Worm (Caenorhabditis elegans) whole organism, L1 larva: ENCODE results near the gene rps-13.
A peak's percentile ranks its signal among the peaks of the same experiment; 100 is the strongest.

Experiments used
- C34B4.2 ChIP-seq: sonication (generic microtip); optimal IDR thresholded peaks from 2 replicates; lab custom pipeline; 2017; ENCODE audit warnings: mild to moderate bottlenecking, missing genetic modification characterization, missing compliant biosample characterization
- Y116A8C.19 ChIP-seq: sonication (generic microtip); optimal IDR thresholded peaks from 2 replicates; lab custom pipeline; 2016; ENCODE audit warnings: missing compliant biosample characterization, missing genetic modification characterization, borderline replicate concordance
- aha-1 ChIP-seq: fragments of 150-350 bp; optimal IDR thresholded peaks from 2 replicates; lab custom pipeline; 2014; ENCODE audit warnings: missing biosample characterization, missing genetic modification characterization
- aly-2 ChIP-seq: fragments of 150-350 bp; optimal IDR thresholded peaks from 2 replicates; lab custom pipeline; 2014; ENCODE audit warnings: missing biosample characterization, missing genetic modification characterization
- ama-1 ChIP-seq: fragments of 150-350 bp; optimal IDR thresholded peaks from 2 replicates; lab custom pipeline; 2014
- blmp-1 ChIP-seq: fragments of 150-350 bp; optimal IDR thresholded peaks from 2 replicates; lab custom pipeline; 2014; ENCODE audit warnings: missing biosample characterization, missing genetic modification characterization
- ceh-82 ChIP-seq, 3 experiments: fragments of 150-350 bp in 1 of 3; sonication (generic microtip) in 2 of 3; optimal IDR thresholded peaks; 2 replicates each; lab custom pipeline; 2014 to 2017; ENCODE audit warnings: missing biosample characterization in 3 of 3, missing genetic modification characterization in 3 of 3
- dsc-1 ChIP-seq: sonication (generic microtip); optimal IDR thresholded peaks from 2 replicates; lab custom pipeline; 2016; ENCODE audit warnings: mild to moderate bottlenecking, missing genetic modification characterization, missing compliant biosample characterization
- efl-1 ChIP-seq, 4 experiments: fragments of 150-350 bp; optimal IDR thresholded peaks in 3 of 4; peaks in 1 of 4; 1 replicate in 1 of 4; 2 replicates in 3 of 4; lab custom pipeline; 2014; ENCODE audit warnings: missing biosample characterization in 2 of 4, missing genetic modification characterization in 2 of 4, missing genetic modification reagents in 2 of 4
- efl-3 ChIP-seq: fragments of 200-800 bp; sonication (Bioruptor generic); optimal IDR thresholded peaks from 2 replicates; lab custom pipeline; 2018; ENCODE audit warnings: mild to moderate bottlenecking, missing genetic modification characterization, missing compliant biosample characterization
- egl-13 ChIP-seq: sonication (generic microtip); optimal IDR thresholded peaks from 2 replicates; lab custom pipeline; 2016; ENCODE audit warnings: missing genotype, missing genetic modification reagents, missing genetic modification characterization, missing compliant biosample characterization
- egl-27 ChIP-seq, 2 experiments: fragments of 150-350 bp in 1 of 2; sonication (generic microtip); optimal IDR thresholded peaks; 3 replicates each; lab custom pipeline; 2017 to 2018; ENCODE audit warnings: missing biosample characterization in 2 of 2, missing genetic modification characterization in 2 of 2, missing genetic modification reagents in 2 of 2
- elt-3 ChIP-seq, 6 experiments: fragments of 150-350 bp in 1 of 6; sonication (generic microtip); optimal IDR thresholded peaks; 2 replicates each; lab custom pipeline; 2017 to 2018; ENCODE audit warnings: missing biosample characterization in 6 of 6, missing genetic modification characterization in 6 of 6, inconsistent platforms in 1 of 6
- grh-1 ChIP-seq: fragments of 200-800 bp; sonication (Bioruptor generic); IDR thresholded peaks from 2 replicates; pipeline ENCODE4 v1.3.6; 2022; ENCODE audit warnings: missing genetic modification reagents, missing genetic modification characterization, missing compliant biosample characterization
- hlh-17 ChIP-seq: fragments of 200-800 bp; sonication (Bioruptor generic); optimal IDR thresholded peaks from 2 replicates; lab custom pipeline; 2018; ENCODE audit warnings: missing genetic modification characterization, mild to moderate bottlenecking, missing compliant biosample characterization, moderate library complexity, borderline replicate concordance
- hpl-2 ChIP-seq: fragments of 150-350 bp; optimal IDR thresholded peaks from 2 replicates; lab custom pipeline; 2014; ENCODE audit warnings: missing biosample characterization, missing genetic modification reagents, missing genetic modification characterization
- lin-14 ChIP-seq: fragments of 200-800 bp; sonication (Bioruptor generic); optimal IDR thresholded peaks from 2 replicates; lab custom pipeline; 2018; ENCODE audit warnings: mild to moderate bottlenecking, missing genetic modification characterization, moderate library complexity, missing compliant biosample characterization
- lin-15B ChIP-seq: fragments of 150-350 bp; sonication (generic microtip); optimal IDR thresholded peaks from 3 replicates; lab custom pipeline; 2014; ENCODE audit warnings: missing biosample characterization, missing genetic modification characterization
- lin-35 ChIP-seq, 2 experiments: fragments of 150-350 bp; optimal IDR thresholded peaks; 2 replicates each; lab custom pipeline; 2014; ENCODE audit warnings: missing biosample characterization in 2 of 2, missing genetic modification characterization in 2 of 2, missing genetic modification reagents in 2 of 2
- lin-39 ChIP-seq: fragments of 150-350 bp; optimal IDR thresholded peaks from 2 replicates; lab custom pipeline; 2014; ENCODE audit warnings: missing biosample characterization, missing genetic modification reagents, missing genetic modification characterization
- lir-3 ChIP-seq: sonication (generic microtip); optimal IDR thresholded peaks from 2 replicates; lab custom pipeline; 2016; ENCODE audit warnings: mild to moderate bottlenecking, missing genetic modification characterization, moderate library complexity, missing compliant biosample characterization; ENCODE audit not compliant: poor library complexity
- mab-9 ChIP-seq: fragments of 200-800 bp; sonication (Bioruptor generic); IDR thresholded peaks from 2 replicates; pipeline ENCODE4 v1.3.6; 2022; ENCODE audit warnings: missing genetic modification reagents, missing genetic modification characterization, missing compliant biosample characterization
- mef-2 ChIP-seq: fragments of 150-350 bp; optimal IDR thresholded peaks from 2 replicates; lab custom pipeline; 2014; ENCODE audit warnings: missing biosample characterization, missing genetic modification characterization
- nhr-20 ChIP-seq: sonication (generic microtip); optimal IDR thresholded peaks from 2 replicates; lab custom pipeline; 2016; ENCODE audit warnings: mild to moderate bottlenecking, missing genetic modification characterization, missing compliant biosample characterization
- nhr-47 ChIP-seq: sonication (generic microtip); optimal IDR thresholded peaks from 2 replicates; lab custom pipeline; 2016; ENCODE audit warnings: mild to moderate bottlenecking, missing genetic modification characterization, moderate library complexity, missing compliant biosample characterization
- nhr-71 ChIP-seq: sonication (generic microtip); optimal IDR thresholded peaks from 2 replicates; lab custom pipeline; 2016; ENCODE audit warnings: mild to moderate bottlenecking, missing genetic modification characterization, moderate library complexity, missing compliant biosample characterization
- nhr-77 ChIP-seq: fragments of 150-350 bp; optimal IDR thresholded peaks from 2 replicates; lab custom pipeline; 2014; ENCODE audit warnings: missing biosample characterization, missing genetic modification characterization
- nhr-85 ChIP-seq: sonication (generic microtip); peaks from one replicate; lab custom pipeline; 2016; ENCODE audit warnings: missing genetic modification characterization, inconsistent platforms, missing compliant biosample characterization
- nhr-90 ChIP-seq: sonication (generic microtip); optimal IDR thresholded peaks from 2 replicates; lab custom pipeline; 2016; ENCODE audit warnings: mild to moderate bottlenecking, missing genetic modification characterization, missing compliant biosample characterization; ENCODE audit not compliant: poor library complexity
- pag-3 ChIP-seq: sonication (generic microtip); optimal IDR thresholded peaks from 2 replicates; lab custom pipeline; 2017; ENCODE audit warnings: missing genetic modification characterization, mild to moderate bottlenecking, missing compliant biosample characterization, antibody characterized with exemption, borderline replicate concordance; ENCODE audit not compliant: insufficient read depth
- pax-3 ChIP-seq: fragments of 200-800 bp; sonication (Bioruptor generic); optimal IDR thresholded peaks from 2 replicates; lab custom pipeline; 2018; ENCODE audit warnings: mild to moderate bottlenecking, missing genetic modification characterization, moderate library complexity, missing compliant biosample characterization
- pqm-1 ChIP-seq: sonication (generic microtip); optimal IDR thresholded peaks from 3 replicates; lab custom pipeline; 2017; ENCODE audit warnings: missing biosample characterization, missing genetic modification characterization
- snpc-4 ChIP-seq: fragments of 150-350 bp; optimal IDR thresholded peaks from 2 replicates; lab custom pipeline; 2014; ENCODE audit warnings: missing biosample characterization, missing genetic modification characterization
- snu-23 ChIP-seq: sonication (generic microtip); optimal IDR thresholded peaks from 2 replicates; lab custom pipeline; 2016; ENCODE audit warnings: missing genetic modification characterization, missing compliant biosample characterization
- sptf-1 ChIP-seq: fragments of 150-350 bp; optimal IDR thresholded peaks from 2 replicates; lab custom pipeline; 2014; ENCODE audit warnings: missing biosample characterization, missing genetic modification characterization
- sup-37 ChIP-seq: fragments of 200-800 bp; sonication (Bioruptor generic); optimal IDR thresholded peaks from 2 replicates; lab custom pipeline; 2018; ENCODE audit warnings: mild to moderate bottlenecking, missing genetic modification characterization, missing compliant biosample characterization
- swsn-7 ChIP-seq: sonication (generic microtip); optimal IDR thresholded peaks from 2 replicates; lab custom pipeline; 2016; ENCODE audit warnings: missing genetic modification characterization, missing compliant biosample characterization
- tbx-2 ChIP-seq: sonication (generic microtip); optimal IDR thresholded peaks from 2 replicates; lab custom pipeline; 2016; ENCODE audit warnings: missing genetic modification characterization, missing compliant biosample characterization
- unc-30 ChIP-seq: sonication (generic microtip); optimal IDR thresholded peaks from 2 replicates; lab custom pipeline; 2017; ENCODE audit warnings: missing biosample characterization, missing genetic modification characterization
- unc-62 ChIP-seq: fragments of 150-350 bp; optimal IDR thresholded peaks from 2 replicates; lab custom pipeline; 2014; ENCODE audit warnings: missing biosample characterization, missing genetic modification reagents, missing genetic modification characterization
- zip-4 ChIP-seq: fragments of 200-800 bp; sonication (Bioruptor generic); optimal IDR thresholded peaks from 2 replicates; lab custom pipeline; 2018; ENCODE audit warnings: mild to moderate bottlenecking, missing genetic modification characterization, moderate library complexity, missing compliant biosample characterization
- ztf-11 ChIP-seq, 2 experiments: sonication (generic microtip); optimal IDR thresholded peaks; 2 replicates each; lab custom pipeline; 2016 to 2017; ENCODE audit warnings: missing genetic modification characterization in 2 of 2, missing biosample characterization in 1 of 2, missing compliant biosample characterization in 1 of 2
- ztf-4 ChIP-seq: fragments of 150-350 bp; optimal IDR thresholded peaks from 2 replicates; lab custom pipeline; 2014; ENCODE audit warnings: missing biosample characterization, missing genetic modification characterization

rps-13 gene

ce11 chrIII:6419409-6419944, 44.7 kb upstream of the rps-13 start, which contains the start of gene atgl-1:
atgl-1 (minus strand) TSS chrIII:6419459.
- TF ChIP-seq ztf-11 (tag; optimal IDR thresholded peaks at IDR 0.05; lab: Kevin White, UChicago) (no peak), ceh-82 (tag; optimal IDR thresholded peaks at IDR 0.05; lab: Kevin White, UChicago) (no peak), lin-14 (GFP tag; lab: Kevin White, UChicago) (peak; percentile 62), nhr-71 (tag; lab: Kevin White, UChicago) (peak; percentile 37), lir-3 (tag; lab: Kevin White, UChicago) (no peak), hlh-17 (GFP tag; lab: Kevin White, UChicago) (no peak), C34B4.2 (tag; lab: Kevin White, UChicago) (no peak), nhr-85 (tag; lab: Kevin White, UChicago) (peak; percentile 84), blmp-1 (tag; lab: Kevin White, UChicago) (peak; percentile 46), sup-37 (GFP tag; lab: Kevin White, UChicago) (no peak), ztf-4 (tag; lab: Kevin White, UChicago) (no peak), lin-39 (tag; lab: Kevin White, UChicago) (no peak), egl-27 (tag; optimal IDR thresholded peaks at IDR 0.05; lab: Kevin White, UChicago) (no peak), efl-3 (no peak), snpc-4 (tag; lab: Kevin White, UChicago) (no peak), mef-2 (tag; lab: Kevin White, UChicago) (no peak), elt-3 (tag; optimal IDR thresholded peaks at IDR 0.05; lab: Kevin White, UChicago) (peak in 1 of 6 experiments; percentile 18), lin-35 (GFP tag; optimal IDR thresholded peaks at IDR 0.05; lab: Kevin White, UChicago) (no peak), aha-1 (tag; lab: Kevin White, UChicago) (no peak), mab-9 (GFP tag; lab: Robert Waterston, UW) (no peak), nhr-20 (tag; lab: Kevin White, UChicago) (peak; percentile 3), lin-15B (tag; lab: Kevin White, UChicago) (no peak), hpl-2 (GFP tag; lab: Kevin White, UChicago) (no peak), efl-1 (optimal IDR thresholded peaks at IDR 0.05; lab: Kevin White, UChicago) (no peak), efl-1 (GFP tag; optimal IDR thresholded peaks at IDR 0.05 in 1 of 2; lab: Kevin White, UChicago) (peak in 1 of 2 experiments; percentile 51), swsn-7 (no peak), egl-13 (tag; lab: Kevin White, UChicago) (no peak), pag-3 (no peak), unc-30 (tag; lab: Kevin White, UChicago) (no peak)

ce11 chrIII:6418254-6418653, 43.5 kb upstream of the rps-13 start:
- TF ChIP-seq zip-4 (GFP tag; lab: Kevin White, UChicago) (no peak), lin-39 (tag; lab: Kevin White, UChicago) (no peak), hlh-17 (GFP tag; lab: Kevin White, UChicago) (no peak), nhr-85 (tag; lab: Kevin White, UChicago) (peak; percentile 75)

- TF ChIP-seq snu-23 (GFP tag; lab: Kevin White, UChicago) (peak; percentile 42), nhr-90 (tag; lab: Kevin White, UChicago) (peak; percentile 40), nhr-77 (tag; lab: Kevin White, UChicago) (no peak), nhr-71 (tag; lab: Kevin White, UChicago) (peak; percentile 45), egl-13 (tag; lab: Kevin White, UChicago) (no peak), nhr-85 (tag; lab: Kevin White, UChicago) (peak; percentile 70), sptf-1 (tag; lab: Kevin White, UChicago) (no peak), nhr-47 (tag; lab: Kevin White, UChicago) (peak; percentile 42), unc-62 (GFP tag; lab: Kevin White, UChicago) (no peak), pax-3 (no peak), ama-1 (lab: Kevin White, UChicago) (peak; percentile 38), pqm-1 (tag; lab: Kevin White, UChicago) (no peak), Y116A8C.19 (tag; lab: Kevin White, UChicago) (no peak), aly-2 (tag; lab: Kevin White, UChicago) (peak; percentile 39), dsc-1 (tag; lab: Kevin White, UChicago) (peak; percentile 7), nhr-20 (tag; lab: Kevin White, UChicago) (peak; percentile 5), ztf-4 (tag; lab: Kevin White, UChicago) (peak; percentile 41), tbx-2 (peak; percentile 27), grh-1 (GFP tag; lab: Robert Waterston, UW) (peak; percentile 32; the same call in 1 of the 2 replicates)
These were observed 40.6 kb upstream of the rps-13 start, which contains the start of gene nas-4 for ce11 chrIII:6415306-6415973. nas-4 (minus strand) TSS chrIII:6415656.
